Worm (Caenorhabditis elegans) whole organism, L1 larva: ENCODE measurements around the gene C29F7.2.

Experiments used
- C04F5.9 ChIP-seq: sonication (generic microtip); optimal IDR thresholded peaks from 2 replicates; lab custom pipeline; 2016; ENCODE audit warnings: missing genetic modification characterization, missing compliant biosample characterization
- C34B4.2 ChIP-seq: sonication (generic microtip); optimal IDR thresholded peaks from 2 replicates; lab custom pipeline; 2017; ENCODE audit warnings: mild to moderate bottlenecking, missing genetic modification characterization, missing compliant biosample characterization
- F16B12.6 ChIP-seq: fragments of 150-350 bp; optimal IDR thresholded peaks from 2 replicates; lab custom pipeline; 2014; ENCODE audit warnings: missing biosample characterization, missing genetic modification characterization
- aha-1 ChIP-seq: fragments of 150-350 bp; optimal IDR thresholded peaks from 2 replicates; lab custom pipeline; 2014; ENCODE audit warnings: missing biosample characterization, missing genetic modification characterization
- ama-1 ChIP-seq: fragments of 150-350 bp; optimal IDR thresholded peaks from 2 replicates; lab custom pipeline; 2014
- blmp-1 ChIP-seq: fragments of 150-350 bp; optimal IDR thresholded peaks from 2 replicates; lab custom pipeline; 2014; ENCODE audit warnings: missing biosample characterization, missing genetic modification characterization
- ceh-63 ChIP-seq: fragments of 200-800 bp; sonication (Bioruptor generic); optimal IDR thresholded peaks from 2 replicates; lab custom pipeline; 2018; ENCODE audit warnings: mild to moderate bottlenecking, missing genetic modification characterization, missing compliant biosample characterization
- ceh-8 ChIP-seq: fragments of 200-800 bp; sonication (Bioruptor generic); optimal IDR thresholded peaks from 2 replicates; lab custom pipeline; 2018; ENCODE audit warnings: mild to moderate bottlenecking, missing genetic modification characterization, moderate library complexity, missing compliant biosample characterization
- ceh-82 ChIP-seq, 3 experiments: fragments of 150-350 bp in 1 of 3; sonication (generic microtip) in 2 of 3; optimal IDR thresholded peaks; 2 replicates each; lab custom pipeline; 2014 to 2017; ENCODE audit warnings: missing biosample characterization in 3 of 3, missing genetic modification characterization in 3 of 3
- ceh-90 ChIP-seq: sonication (generic microtip); optimal IDR thresholded peaks from 2 replicates; lab custom pipeline; 2016; ENCODE audit warnings: missing genetic modification characterization, missing compliant biosample characterization
- ces-1 ChIP-seq: fragments of 150-350 bp; optimal IDR thresholded peaks from 2 replicates; lab custom pipeline; 2014; ENCODE audit warnings: missing biosample characterization, missing genetic modification reagents, missing genetic modification characterization
- efl-3 ChIP-seq: fragments of 200-800 bp; sonication (Bioruptor generic); optimal IDR thresholded peaks from 2 replicates; lab custom pipeline; 2018; ENCODE audit warnings: mild to moderate bottlenecking, missing genetic modification characterization, missing compliant biosample characterization
- egl-27 ChIP-seq, 2 experiments: fragments of 150-350 bp in 1 of 2; sonication (generic microtip); optimal IDR thresholded peaks; 3 replicates each; lab custom pipeline; 2017 to 2018; ENCODE audit warnings: missing biosample characterization in 2 of 2, missing genetic modification characterization in 2 of 2, missing genetic modification reagents in 2 of 2
- elt-3 ChIP-seq, 6 experiments: fragments of 150-350 bp in 1 of 6; sonication (generic microtip); optimal IDR thresholded peaks; 2 replicates each; lab custom pipeline; 2017 to 2018; ENCODE audit warnings: missing biosample characterization in 6 of 6, missing genetic modification characterization in 6 of 6, inconsistent platforms in 1 of 6
- ets-5 ChIP-seq: fragments of 200-800 bp; sonication (Bioruptor generic); IDR thresholded peaks from 2 replicates; pipeline ENCODE4 v1.3.6; 2022; ENCODE audit warnings: missing genetic modification characterization, missing compliant biosample characterization
- fkh-10 ChIP-seq: sonication (generic microtip); optimal IDR thresholded peaks from 2 replicates; lab custom pipeline; 2017; ENCODE audit warnings: missing biosample characterization, missing genetic modification reagents, missing genetic modification characterization
- fkh-8 ChIP-seq: sonication (generic microtip); optimal IDR thresholded peaks from 2 replicates; lab custom pipeline; 2016; ENCODE audit warnings: mild to moderate bottlenecking, missing genetic modification characterization, missing compliant biosample characterization
- fos-1 ChIP-seq: fragments of 150-350 bp; optimal IDR thresholded peaks from 2 replicates; lab custom pipeline; 2014; ENCODE audit warnings: missing biosample characterization, missing genetic modification characterization
- hlh-4 ChIP-seq: sonication (generic microtip); optimal IDR thresholded peaks from 2 replicates; lab custom pipeline; 2016; ENCODE audit warnings: mild to moderate bottlenecking, missing genetic modification characterization, missing compliant biosample characterization
- isw-1 ChIP-seq: fragments of 200-800 bp; sonication (Bioruptor generic); IDR thresholded peaks from 2 replicates; pipeline ENCODE4 v1.3.6; 2022; ENCODE audit warnings: missing genetic modification characterization, missing compliant biosample characterization
- jun-1 ChIP-seq: fragments of 150-350 bp; optimal IDR thresholded peaks from 2 replicates; lab custom pipeline; 2014; ENCODE audit warnings: missing biosample characterization, missing genetic modification reagents, missing genetic modification characterization
- lin-13 ChIP-seq: fragments of 150-350 bp; optimal IDR thresholded peaks from 2 replicates; lab custom pipeline; 2014; ENCODE audit warnings: missing biosample characterization, missing genetic modification reagents, missing genetic modification characterization
- lsy-2 ChIP-seq, 2 experiments: fragments of 150-350 bp; optimal IDR thresholded peaks; 2 replicates each; lab custom pipeline; 2014; ENCODE audit warnings: missing biosample characterization in 2 of 2, missing genetic modification characterization in 2 of 2
- mdl-1 ChIP-seq, 2 experiments: fragments of 150-350 bp; optimal IDR thresholded peaks; 2 replicates each; lab custom pipeline; 2014 to 2017; ENCODE audit warnings: missing biosample characterization in 2 of 2, missing genetic modification characterization in 2 of 2, inconsistent platforms in 1 of 2
- nhr-20 ChIP-seq: sonication (generic microtip); optimal IDR thresholded peaks from 2 replicates; lab custom pipeline; 2016; ENCODE audit warnings: mild to moderate bottlenecking, missing genetic modification characterization, missing compliant biosample characterization
- nhr-76 ChIP-seq: sonication (generic microtip); optimal IDR thresholded peaks from 2 replicates; lab custom pipeline; 2017; ENCODE audit warnings: missing biosample characterization, missing genetic modification characterization
- nhr-85 ChIP-seq: sonication (generic microtip); peaks from one replicate; lab custom pipeline; 2016; ENCODE audit warnings: missing genetic modification characterization, inconsistent platforms, missing compliant biosample characterization
- nhr-90 ChIP-seq: sonication (generic microtip); optimal IDR thresholded peaks from 2 replicates; lab custom pipeline; 2016; ENCODE audit warnings: mild to moderate bottlenecking, missing genetic modification characterization, missing compliant biosample characterization; ENCODE audit not compliant: poor library complexity
- pag-3 ChIP-seq: sonication (generic microtip); optimal IDR thresholded peaks from 2 replicates; lab custom pipeline; 2017; ENCODE audit warnings: missing genetic modification characterization, mild to moderate bottlenecking, missing compliant biosample characterization, antibody characterized with exemption, borderline replicate concordance; ENCODE audit not compliant: insufficient read depth
- pax-3 ChIP-seq: fragments of 200-800 bp; sonication (Bioruptor generic); optimal IDR thresholded peaks from 2 replicates; lab custom pipeline; 2018; ENCODE audit warnings: mild to moderate bottlenecking, missing genetic modification characterization, moderate library complexity, missing compliant biosample characterization
- pqm-1 ChIP-seq: sonication (generic microtip); optimal IDR thresholded peaks from 3 replicates; lab custom pipeline; 2017; ENCODE audit warnings: missing biosample characterization, missing genetic modification characterization
- rnt-1 ChIP-seq: sonication (generic microtip); optimal IDR thresholded peaks from 2 replicates; lab custom pipeline; 2016; ENCODE audit warnings: mild to moderate bottlenecking, missing genetic modification characterization, moderate library complexity, missing compliant biosample characterization
- skn-1 ChIP-seq: fragments of 150-350 bp; optimal IDR thresholded peaks from 2 replicates; lab custom pipeline; 2014; ENCODE audit warnings: missing biosample characterization, missing genetic modification characterization
- snpc-4 ChIP-seq: fragments of 150-350 bp; optimal IDR thresholded peaks from 2 replicates; lab custom pipeline; 2014; ENCODE audit warnings: missing biosample characterization, missing genetic modification characterization
- sox-4 ChIP-seq: sonication (generic microtip); optimal IDR thresholded peaks from 2 replicates; lab custom pipeline; 2016; ENCODE audit warnings: missing genetic modification characterization, missing compliant biosample characterization
- tbx-2 ChIP-seq: sonication (generic microtip); optimal IDR thresholded peaks from 2 replicates; lab custom pipeline; 2016; ENCODE audit warnings: missing genetic modification characterization, missing compliant biosample characterization
- unc-130 ChIP-seq: fragments of 150-350 bp; optimal IDR thresholded peaks from 2 replicates; lab custom pipeline; 2017; ENCODE audit warnings: missing biosample characterization, missing genetic modification characterization, inconsistent platforms
- unc-30 ChIP-seq: sonication (generic microtip); optimal IDR thresholded peaks from 2 replicates; lab custom pipeline; 2017; ENCODE audit warnings: missing biosample characterization, missing genetic modification characterization
- vab-15 ChIP-seq: sonication (generic microtip); optimal IDR thresholded peaks from 2 replicates; lab custom pipeline; 2017; ENCODE audit warnings: missing genotype, mild to moderate bottlenecking, missing genetic modification characterization, missing compliant biosample characterization
- xbp-1 ChIP-seq: sonication (generic microtip); optimal IDR thresholded peaks from 2 replicates; lab custom pipeline; 2016; ENCODE audit warnings: missing genetic modification characterization, missing compliant biosample characterization
- zag-1 ChIP-seq: fragments of 150-350 bp; optimal IDR thresholded peaks from 2 replicates; lab custom pipeline; 2014; ENCODE audit warnings: missing biosample characterization, missing genetic modification characterization
- zip-4 ChIP-seq: fragments of 200-800 bp; sonication (Bioruptor generic); optimal IDR thresholded peaks from 2 replicates; lab custom pipeline; 2018; ENCODE audit warnings: mild to moderate bottlenecking, missing genetic modification characterization, moderate library complexity, missing compliant biosample characterization
- ztf-11 ChIP-seq, 2 experiments: sonication (generic microtip); optimal IDR thresholded peaks; 2 replicates each; lab custom pipeline; 2016 to 2017; ENCODE audit warnings: missing genetic modification characterization in 2 of 2, missing biosample characterization in 1 of 2, missing compliant biosample characterization in 1 of 2

The C29F7.2 gene

ce11 chrX:13396550-13397023 is 19.3 kb upstream of the C29F7.2 start, which contains the start of gene F02C12.3 (continued):
- TF ChIP-seq ceh-8 (GFP tag; lab: Kevin White, UChicago): peak; percentile 22
- peak; percentile 93 for TF ChIP-seq xbp-1 (tag; lab: Kevin White, UChicago)
- TF ChIP-seq skn-1 (tag; lab: Kevin White, UChicago): peak; percentile 89
- TF ChIP-seq ama-1 (lab: Kevin White, UChicago): peak; percentile 9
- TF ChIP-seq nhr-76: no peak
- TF ChIP-seq unc-30 (tag; lab: Kevin White, UChicago): no peak
- peak; percentile 91 for TF ChIP-seq rnt-1 (tag; lab: Kevin White, UChicago)
- no peak for TF ChIP-seq hlh-4 (tag; lab: Kevin White, UChicago)
- TF ChIP-seq mdl-1 (tag; optimal IDR thresholded peaks at IDR 0.05; lab: Kevin White, UChicago): peak in 1 of 2 experiments; percentile 82
- TF ChIP-seq snpc-4 (tag; lab: Kevin White, UChicago): peak; percentile 73
- peak; percentile 79 to 93 (median 83) for TF ChIP-seq ceh-82 (tag; optimal IDR thresholded peaks at IDR 0.05; lab: Kevin White, UChicago)
- no peak for TF ChIP-seq ceh-63 (GFP tag; lab: Kevin White, UChicago)
- peak; percentile 98 for TF ChIP-seq nhr-20 (tag; lab: Kevin White, UChicago)
- peak in 1 of 2 experiments; percentile 75 for TF ChIP-seq ztf-11 (tag; optimal IDR thresholded peaks at IDR 0.05; lab: Kevin White, UChicago)
- peak; percentile 89 to 91 for TF ChIP-seq lsy-2 (tag; optimal IDR thresholded peaks at IDR 0.05; lab: Kevin White, UChicago)
- TF ChIP-seq blmp-1 (tag; lab: Kevin White, UChicago): peak; percentile 72
- TF ChIP-seq elt-3 (tag; optimal IDR thresholded peaks at IDR 0.05; lab: Kevin White, UChicago): peak in 3 of 6 experiments; percentile 17 to 89 (median 81)
- no peak for TF ChIP-seq ces-1 (GFP tag; lab: Kevin White, UChicago)
- TF ChIP-seq lin-13 (GFP tag; lab: Kevin White, UChicago): peak; percentile 78
- TF ChIP-seq pag-3 (tag; lab: Kevin White, UChicago): peak; percentile 16
- peak; percentile 89 for TF ChIP-seq isw-1 (GFP tag; lab: Robert Waterston, UW)
- peak; percentile 10 for TF ChIP-seq unc-130
- peak; percentile 91 for TF ChIP-seq jun-1 (tag; lab: Kevin White, UChicago)
- TF ChIP-seq pax-3 (tag; lab: Kevin White, UChicago): peak; percentile 60
- TF ChIP-seq C04F5.9 (tag; lab: Kevin White, UChicago): peak; percentile 56
- peak; percentile 94 for TF ChIP-seq tbx-2
- peak; percentile 83 for TF ChIP-seq fos-1 (tag; lab: Kevin White, UChicago)
- peak; percentile 35 for TF ChIP-seq F16B12.6
- TF ChIP-seq pqm-1 (tag; lab: Kevin White, UChicago): no peak
- TF ChIP-seq ceh-90 (tag; lab: Kevin White, UChicago): peak; percentile 26
- peak; percentile 73 for TF ChIP-seq sox-4 (tag; lab: Kevin White, UChicago)
- TF ChIP-seq zag-1: no peak
- TF ChIP-seq fkh-8: peak; percentile 79
- no peak for TF ChIP-seq efl-3 (GFP tag; lab: Kevin White, UChicago)
- no peak for TF ChIP-seq aha-1 (tag; lab: Kevin White, UChicago)
- TF ChIP-seq C34B4.2: no peak
- peak; percentile 72 for TF ChIP-seq zip-4 (GFP tag; lab: Kevin White, UChicago)
- peak; percentile 97 for TF ChIP-seq nhr-85
- TF ChIP-seq fkh-10 (GFP tag; lab: Kevin White, UChicago): no peak
- TF ChIP-seq ets-5 (GFP tag; lab: Robert Waterston, UW): no peak
- no peak for TF ChIP-seq vab-15 (tag; lab: Kevin White, UChicago)
- TF ChIP-seq nhr-90 (tag; lab: Kevin White, UChicago): peak; percentile 95
- TF ChIP-seq egl-27 (tag; optimal IDR thresholded peaks at IDR 0.05; lab: Kevin White, UChicago): peak in 1 of 2 experiments; percentile 42
